Fruit fly (Drosophila melanogaster) S2 (cell line): ENCODE data around the gene RpL17.

Experiments used
- CG8478 ChIP-seq: fragments of >200 bp; optimal IDR thresholded peaks from 2 replicates; lab custom pipeline; 2018
- CTCF ChIP-seq, 2 experiments: fragments of >200 bp; optimal IDR thresholded peaks; 2 replicates each; lab custom pipeline; 2018

DNA sequence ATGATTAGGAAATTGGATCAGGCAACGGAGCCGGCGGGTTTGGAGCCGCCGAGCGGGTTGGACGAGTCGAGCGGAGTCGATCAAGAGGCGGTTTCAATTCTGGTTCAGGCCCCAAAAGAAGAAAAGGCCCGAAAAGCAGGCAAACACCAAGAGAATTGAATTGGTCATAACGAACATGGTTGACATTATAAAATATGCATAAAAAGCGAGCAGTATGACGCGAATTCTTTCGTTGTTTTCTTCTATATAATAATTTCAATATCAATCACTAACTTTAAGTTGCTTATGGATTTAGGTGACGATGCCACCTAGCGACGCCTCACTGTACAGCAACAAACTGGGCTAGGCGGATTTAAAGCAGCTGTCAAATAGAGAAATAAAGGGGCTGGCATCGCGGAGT is 48.9 kb upstream of the RpL17 start:
- TF ChIP-seq CG8478 (lab: Kevin White, UChicago) (no peak), CTCF (optimal IDR thresholded peaks at IDR 0.05; lab: Kevin White, UChicago) (no peak)
